Fruit fly (Drosophila melanogaster) whole organism, embryonic: ENCODE measurements around the gene Cdk1.

Source experiments
- Blimp-1 ChIP-seq: fragments of 200-800 bp; sonication (Bioruptor generic); optimal IDR thresholded peaks from 3 replicates; lab custom pipeline; 2018; ENCODE audit warnings: missing biosample characterization, missing genetic modification characterization, mild to moderate bottlenecking, moderate library complexity, missing genetic modification reagents
- CG10209 ChIP-seq: fragments of 200-800 bp; sonication (Bioruptor generic); optimal IDR thresholded peaks from 3 replicates; lab custom pipeline; 2017; ENCODE audit warnings: missing biosample characterization, mild to moderate bottlenecking, missing genetic modification characterization, missing genetic modification reagents
- CG10979 ChIP-seq: fragments of 200-800 bp; sonication (Bioruptor generic); optimal IDR thresholded peaks from 2 replicates; lab custom pipeline; 2018; ENCODE audit warnings: missing biosample characterization, mild to moderate bottlenecking, missing genetic modification characterization, moderate library complexity
- CG15073 ChIP-seq: fragments of 200-800 bp; sonication (Bioruptor generic); optimal IDR thresholded peaks from 2 replicates; lab custom pipeline; 2016; ENCODE audit warnings: missing biosample characterization, missing genetic modification characterization
- CG15601 ChIP-seq: fragments of 200-800 bp; sonication (Bioruptor generic); optimal IDR thresholded peaks from 3 replicates; lab custom pipeline; 2019; ENCODE audit warnings: missing biosample characterization, mild to moderate bottlenecking, missing genetic modification characterization, moderate library complexity
- CG16815 ChIP-seq: fragments of 200-800 bp; sonication (Bioruptor generic); optimal IDR thresholded peaks from 3 replicates; lab custom pipeline; 2017; ENCODE audit warnings: missing biosample characterization, mild to moderate bottlenecking, missing genetic modification characterization
- CG17385 ChIP-seq: fragments of 200-800 bp; sonication (Bioruptor generic); optimal IDR thresholded peaks from 3 replicates; lab custom pipeline; 2018; ENCODE audit warnings: missing biosample characterization, mild to moderate bottlenecking, missing genetic modification characterization
- CG18262 ChIP-seq: fragments of 200-800 bp; optimal IDR thresholded peaks from 3 replicates; lab custom pipeline; 2019; ENCODE audit warnings: missing biosample characterization, mild to moderate bottlenecking, missing genetic modification characterization, moderate library complexity
- CG18619 ChIP-seq: fragments of 200-800 bp; sonication (Bioruptor generic); optimal IDR thresholded peaks from 3 replicates; lab custom pipeline; 2017; ENCODE audit warnings: missing biosample characterization, mild to moderate bottlenecking, missing genetic modification characterization
- CG33557 ChIP-seq: fragments of 200-800 bp; sonication (Bioruptor generic); optimal IDR thresholded peaks from 2 replicates; lab custom pipeline; 2019; ENCODE audit warnings: missing biosample characterization, mild to moderate bottlenecking, missing genetic modification characterization, moderate library complexity
- CG3838 ChIP-seq: fragments of 200-800 bp; sonication (Bioruptor generic); optimal IDR thresholded peaks from 3 replicates; lab custom pipeline; 2016; ENCODE audit warnings: missing biosample characterization, missing genetic modification characterization
- CG4617 ChIP-seq: fragments of 200-800 bp; sonication (Bioruptor generic); optimal IDR thresholded peaks from 3 replicates; lab custom pipeline; 2016; ENCODE audit warnings: missing biosample characterization, missing genetic modification characterization, borderline replicate concordance
- CG4820 ChIP-seq: fragments of 200-800 bp; sonication (Bioruptor generic); optimal IDR thresholded peaks from 3 replicates; lab custom pipeline; 2016; ENCODE audit warnings: missing biosample characterization, missing genetic modification characterization
- CG4854 ChIP-seq: fragments of 200-800 bp; sonication (Bioruptor generic); optimal IDR thresholded peaks from 2 replicates; lab custom pipeline; 2016; ENCODE audit warnings: missing biosample characterization, missing genetic modification characterization, inconsistent platforms
- CG6683 ChIP-seq: fragments of 200-800 bp; sonication (Bioruptor generic); optimal IDR thresholded peaks from 2 replicates; lab custom pipeline; 2017; ENCODE audit warnings: missing biosample characterization, mild to moderate bottlenecking, missing genetic modification characterization, missing genetic modification reagents
- CG9215 ChIP-seq: fragments of 200-800 bp; sonication (Bioruptor generic); IDR thresholded peaks from 2 replicates; pipeline ENCODE4 v1.3.6; 2022; ENCODE audit warnings: missing biosample characterization, missing genetic modification characterization
- Chrac-16 ChIP-seq: fragments of 200-800 bp; sonication (Bioruptor generic); optimal IDR thresholded peaks from 3 replicates; lab custom pipeline; 2016; ENCODE audit warnings: missing biosample characterization, missing genetic modification characterization
- CkIIα-i1 ChIP-seq: fragments of 200-800 bp; sonication (Bioruptor generic); IDR thresholded peaks from 2 replicates; pipeline ENCODE4 v1.3.6; 2022; ENCODE audit warnings: missing biosample characterization, missing genetic modification characterization
- Dip3 ChIP-seq: fragments of 200-800 bp; sonication (Bioruptor generic); optimal IDR thresholded peaks from 3 replicates; lab custom pipeline; 2016; ENCODE audit warnings: missing biosample characterization, missing genetic modification characterization
- Eip74EF ChIP-seq, 2 experiments: fragments of 200-800 bp in 1 of 2; fragments of >200 bp in 1 of 2; sonication (Bioruptor generic) in 1 of 2; optimal IDR thresholded peaks; 2 replicates each; lab custom pipeline; 2017 to 2019; ENCODE audit warnings: missing biosample characterization in 2 of 2, missing genetic modification characterization in 2 of 2, mild to moderate bottlenecking in 1 of 2, moderate library complexity in 1 of 2
- HLH3B ChIP-seq: fragments of 200-800 bp; sonication (Bioruptor generic); IDR thresholded peaks from 2 replicates; pipeline ENCODE4 v1.3.6; 2022; ENCODE audit warnings: missing biosample characterization, missing genetic modification characterization
- MBD-R2 ChIP-seq: fragments of 200-800 bp; sonication (Bioruptor generic); IDR thresholded peaks from 2 replicates; pipeline ENCODE4 v1.3.6; 2022; ENCODE audit warnings: missing biosample characterization, missing genetic modification characterization
- Meics ChIP-seq: fragments of 200-800 bp; sonication (Bioruptor generic); optimal IDR thresholded peaks from 2 replicates; lab custom pipeline; 2017; ENCODE audit warnings: missing biosample characterization, mild to moderate bottlenecking, missing genetic modification characterization
- Oli ChIP-seq: fragments of 200-800 bp; sonication (Bioruptor generic); optimal IDR thresholded peaks from 2 replicates; lab custom pipeline; 2018; ENCODE audit warnings: missing biosample characterization, mild to moderate bottlenecking, missing genetic modification characterization, moderate library complexity
- Poxn ChIP-seq: fragments of 200-800 bp; sonication (Bioruptor generic); IDR thresholded peaks from 2 replicates; pipeline ENCODE4 v1.3.6; 2022; ENCODE audit warnings: missing biosample characterization, missing genetic modification characterization
- Sox100B ChIP-seq: fragments of 200-800 bp; sonication (Bioruptor generic); optimal IDR thresholded peaks from 3 replicates; lab custom pipeline; 2018; ENCODE audit warnings: missing biosample characterization, mild to moderate bottlenecking, missing genetic modification characterization
- Tbp ChIP-seq: fragments of >200 bp; optimal IDR thresholded peaks from 2 replicates; lab custom pipeline; 2018; ENCODE audit warnings: missing biosample characterization, missing genetic modification characterization
- abd-A ChIP-seq: fragments of 200-800 bp; sonication (Bioruptor generic); optimal IDR thresholded peaks from 3 replicates; lab custom pipeline; 2019; ENCODE audit warnings: missing biosample characterization, mild to moderate bottlenecking, missing genetic modification characterization, moderate library complexity
- bbx ChIP-seq: fragments of 200-800 bp; sonication (Bioruptor generic); IDR thresholded peaks from 2 replicates; pipeline ENCODE4 v1.3.6; 2022; ENCODE audit warnings: missing biosample characterization, missing genetic modification characterization; ENCODE audit not compliant: partially characterized antibody
- br ChIP-seq: fragments of >200 bp; optimal IDR thresholded peaks from 2 replicates; lab custom pipeline; 2017
- chif ChIP-seq, 2 experiments: fragments of 200-800 bp; sonication (Bioruptor generic); optimal IDR thresholded peaks; 3 replicates each; lab custom pipeline; 2016; ENCODE audit warnings: missing biosample characterization in 2 of 2, missing genetic modification characterization in 2 of 2
- danr ChIP-seq: fragments of 200-800 bp; sonication (Bioruptor generic); IDR thresholded peaks from 2 replicates; pipeline ENCODE4 v1.3.6; 2022; ENCODE audit warnings: missing biosample characterization, missing genetic modification characterization
- dati ChIP-seq: fragments of 200-800 bp; sonication (Bioruptor generic); IDR thresholded peaks from 2 replicates; pipeline ENCODE4 v1.3.6; 2022; ENCODE audit warnings: missing biosample characterization, missing genetic modification characterization
- dmrt99B ChIP-seq: fragments of 200-800 bp; sonication (Bioruptor generic); optimal IDR thresholded peaks from 2 replicates; lab custom pipeline; 2018; ENCODE audit warnings: missing biosample characterization, mild to moderate bottlenecking, missing genetic modification characterization, moderate library complexity
- dysf ChIP-seq: fragments of 200-800 bp; sonication (Bioruptor generic); IDR thresholded peaks from 3 replicates; pipeline ENCODE4 v1.3.6; 2022; ENCODE audit warnings: missing biosample characterization, missing genetic modification characterization
- gfzf ChIP-seq: fragments of 200-800 bp; sonication (Bioruptor generic); optimal IDR thresholded peaks from 2 replicates; lab custom pipeline; 2016; ENCODE audit warnings: missing biosample characterization, mild to moderate bottlenecking, missing genetic modification characterization, moderate library complexity
- gro ChIP-seq: fragments of 200-800 bp; sonication (Bioruptor generic); optimal IDR thresholded peaks from 2 replicates; lab custom pipeline; 2016; ENCODE audit warnings: missing biosample characterization, missing genetic modification characterization
- hb ChIP-seq: fragments of 200-800 bp; sonication (Bioruptor generic); IDR thresholded peaks from 3 replicates; pipeline ENCODE4 v1.3.6; 2022; ENCODE audit warnings: missing biosample characterization, missing genetic modification characterization; ENCODE audit not compliant: partially characterized antibody
- ken ChIP-seq: fragments of 200-800 bp; sonication (Bioruptor generic); IDR thresholded peaks from 3 replicates; pipeline ENCODE4 v1.3.6; 2022; ENCODE audit warnings: missing biosample characterization, missing genetic modification characterization
- lab ChIP-seq: fragments of 200-800 bp; sonication (Bioruptor generic); optimal IDR thresholded peaks from 3 replicates; lab custom pipeline; 2017; ENCODE audit warnings: missing biosample characterization, missing genetic modification characterization, mild to moderate bottlenecking, moderate library complexity, missing genetic modification reagents
- maf-S ChIP-seq: fragments of 200-800 bp; sonication (Bioruptor generic); optimal IDR thresholded peaks from 2 replicates; lab custom pipeline; 2016; ENCODE audit warnings: missing biosample characterization, missing genetic modification characterization
- pan ChIP-seq, 4 experiments: fragments of >200 bp in 3 of 4; fragments of 200-800 bp in 1 of 4; sonication (Bioruptor generic) in 1 of 4; optimal IDR thresholded peaks in 3 of 4; IDR thresholded peaks in 1 of 4; 2 replicates each; pipeline versions ENCODE4 v1.3.6 to Lab custom; 2017 to 2022; ENCODE audit warnings: missing biosample characterization in 2 of 4, missing genetic modification characterization in 2 of 4, mixed read lengths in 1 of 4
- peb ChIP-seq: fragments of 200-800 bp; sonication (Bioruptor generic); IDR thresholded peaks from 2 replicates; pipeline ENCODE4 v1.3.6; 2022; ENCODE audit warnings: missing biosample characterization, missing genetic modification characterization
- psq ChIP-seq: fragments of 200-800 bp; sonication (Bioruptor generic); optimal IDR thresholded peaks from 2 replicates; lab custom pipeline; 2017; ENCODE audit warnings: missing biosample characterization, missing genetic modification characterization
- sc ChIP-seq, 3 experiments: fragments of >200 bp in 2 of 3; fragments of 200-800 bp in 1 of 3; sonication (Bioruptor generic) in 1 of 3; optimal IDR thresholded peaks; 2 replicates in 2 of 3; 3 replicates in 1 of 3; lab custom pipeline; 2017; ENCODE audit warnings: mild to moderate bottlenecking in 1 of 3, missing biosample characterization in 1 of 3, missing genetic modification characterization in 1 of 3, missing genetic modification reagents in 1 of 3
- sna ChIP-seq: fragments of 200-800 bp; sonication (Bioruptor generic); IDR thresholded peaks from 2 replicates; pipeline ENCODE4 v1.3.6; 2022; ENCODE audit warnings: missing biosample characterization, missing genetic modification characterization; ENCODE audit not compliant: partially characterized antibody
- so ChIP-seq: fragments of 200-800 bp; sonication (Bioruptor generic); IDR thresholded peaks from 3 replicates; pipeline ENCODE4 v1.3.6; 2022; ENCODE audit warnings: missing biosample characterization, missing genetic modification characterization
- sr ChIP-seq: fragments of 200-800 bp; sonication (Bioruptor generic); IDR thresholded peaks from 3 replicates; pipeline ENCODE4 v1.3.6; 2022; ENCODE audit warnings: missing biosample characterization, missing genetic modification characterization
- toy ChIP-seq: fragments of 200-800 bp; sonication (Bioruptor generic); IDR thresholded peaks from 2 replicates; pipeline ENCODE4 v1.3.6; 2022; ENCODE audit warnings: missing biosample characterization, missing genetic modification characterization
- tx ChIP-seq: fragments of 200-800 bp; sonication (Bioruptor generic); optimal IDR thresholded peaks from 2 replicates; lab custom pipeline; 2016; ENCODE audit warnings: missing biosample characterization, missing genetic modification characterization

Cdk1 gene

dm6 chr2L:10356508-10356907, 29.6 kb downstream of the Cdk1 start, which contains the start of the genes CtsL4 and ClpP (continued):
- TF ChIP-seq CG6683 (GFP tag; lab: Kevin White, UChicago), result no peak
- TF ChIP-seq sna (GFP tag; lab: Robert Waterston, UW), result no peak
- TF ChIP-seq CG15073 (GFP tag; lab: Kevin White, UChicago), result no peak
- no peak for TF ChIP-seq Tbp (GFP tag; lab: Kevin White, UChicago)
- TF ChIP-seq pan (optimal IDR thresholded peaks at IDR 0.05; lab: Kevin White, UChicago), result no peak
- peak in 1 of 2 experiments; percentile 64 for TF ChIP-seq pan (GFP tag; optimal IDR thresholded peaks at IDR 0.05 in 1 of 2, IDR thresholded peaks at IDR 0.05 in 1 of 2)
- TF ChIP-seq CkIIα-i1 (GFP tag; lab: Robert Waterston, UW), result no peak
- TF ChIP-seq Chrac-16, result peak; percentile 52
- no peak for TF ChIP-seq peb (GFP tag; lab: Robert Waterston, UW)
- no peak for TF ChIP-seq CG4854 (GFP tag; lab: Kevin White, UChicago)
- peak; percentile 76 for TF ChIP-seq CG4617 (GFP tag; lab: Kevin White, UChicago)
- no peak for TF ChIP-seq Meics (GFP tag; lab: Kevin White, UChicago)
- peak; percentile 39 for TF ChIP-seq CG17385 (GFP tag; lab: Kevin White, UChicago)
- TF ChIP-seq so (GFP tag; lab: Robert Waterston, UW), result no peak
- no peak for TF ChIP-seq bbx (GFP tag; lab: Robert Waterston, UW)
- TF ChIP-seq toy (GFP tag; lab: Robert Waterston, UW), result no peak
- TF ChIP-seq psq (GFP tag; lab: Kevin White, UChicago), result no peak
- no peak for TF ChIP-seq dati (GFP tag; lab: Robert Waterston, UW)
- no peak for TF ChIP-seq sr
- peak; percentile 13 for TF ChIP-seq tx (GFP tag; lab: Kevin White, UChicago)
- peak; percentile 36 for TF ChIP-seq CG33557
- TF ChIP-seq Dip3 (GFP tag; lab: Kevin White, UChicago), result peak; percentile 50
- no peak for TF ChIP-seq Poxn (GFP tag; lab: Robert Waterston, UW)
- TF ChIP-seq hb (GFP tag; lab: Robert Waterston, UW), result no peak
- no peak for TF ChIP-seq abd-A (tag; lab: Kevin White, UChicago)
- TF ChIP-seq br (lab: Kevin White, UChicago), result no peak
- TF ChIP-seq CG4820 (GFP tag; lab: Kevin White, UChicago), result no peak
- TF ChIP-seq gro, result no peak
- no peak for TF ChIP-seq CG3838 (GFP tag; lab: Kevin White, UChicago)
- peak; percentile 39 for TF ChIP-seq CG15601 (tag; lab: Kevin White, UChicago)
- no peak for TF ChIP-seq sc (optimal IDR thresholded peaks at IDR 0.05; lab: Kevin White, UChicago)
- TF ChIP-seq sc (GFP tag; optimal IDR thresholded peaks at IDR 0.05; lab: Kevin White, UChicago), result peak; percentile 2
- no peak for TF ChIP-seq CG9215
- TF ChIP-seq maf-S (GFP tag; lab: Kevin White, UChicago), result peak; percentile 3
- no peak for TF ChIP-seq dmrt99B (tag; lab: Kevin White, UChicago)
- peak; percentile 95 for TF ChIP-seq MBD-R2 (GFP tag; lab: Robert Waterston, UW)
- no peak for TF ChIP-seq Sox100B (GFP tag; lab: Kevin White, UChicago)
- peak; percentile 50; the same call in 2 of the 3 replicates for TF ChIP-seq dysf
- TF ChIP-seq HLH3B (GFP tag; lab: Robert Waterston, UW), result no peak
- peak in 1 of 2 experiments; percentile 39 for TF ChIP-seq chif (GFP tag; optimal IDR thresholded peaks at IDR 0.05; lab: Kevin White, UChicago)
- no peak for TF ChIP-seq CG16815 (GFP tag; lab: Kevin White, UChicago)
- no peak for TF ChIP-seq Eip74EF (GFP tag; optimal IDR thresholded peaks at IDR 0.05; lab: Kevin White, UChicago)
- peak; percentile 35 for TF ChIP-seq gfzf (GFP tag; lab: Kevin White, UChicago)
- TF ChIP-seq lab, result no peak
- peak; percentile 45 for TF ChIP-seq Oli (tag; lab: Kevin White, UChicago)
- peak; percentile 24 for TF ChIP-seq CG10209 (GFP tag; lab: Kevin White, UChicago)
- TF ChIP-seq Blimp-1 (GFP tag; lab: Kevin White, UChicago), result no peak
- peak; percentile 57 for TF ChIP-seq CG18262 (tag; lab: Kevin White, UChicago)
- no peak for TF ChIP-seq danr
- peak; percentile 28 for TF ChIP-seq CG10979 (tag; lab: Kevin White, UChicago)
- no peak for TF ChIP-seq CG18619 (GFP tag; lab: Kevin White, UChicago)
- TF ChIP-seq ken (GFP tag; lab: Robert Waterston, UW), result no peak
